Worm (Caenorhabditis elegans): ENCODE data around the gene K05B2.2.

- TF ChIP-seq ztf-29 (GFP tag; IDR thresholded peaks at IDR 0.05) (no peak), T22C8.4 (GFP tag; IDR thresholded peaks at IDR 0.05) (no peak), flt-1 (GFP tag; IDR thresholded peaks at IDR 0.05) (no peak), cog-1 (tag; optimal IDR thresholded peaks at IDR 0.05) (no peak), ztf-23 (GFP tag; IDR thresholded peaks at IDR 0.05) (no peak)
Measured at ce11 chrX:4875296-4875695, 30.6 kb upstream of the K05B2.2 start.
